Worm (Caenorhabditis elegans): ENCODE data around the gene mfsd-6.

mfsd-6 gene

DNA sequence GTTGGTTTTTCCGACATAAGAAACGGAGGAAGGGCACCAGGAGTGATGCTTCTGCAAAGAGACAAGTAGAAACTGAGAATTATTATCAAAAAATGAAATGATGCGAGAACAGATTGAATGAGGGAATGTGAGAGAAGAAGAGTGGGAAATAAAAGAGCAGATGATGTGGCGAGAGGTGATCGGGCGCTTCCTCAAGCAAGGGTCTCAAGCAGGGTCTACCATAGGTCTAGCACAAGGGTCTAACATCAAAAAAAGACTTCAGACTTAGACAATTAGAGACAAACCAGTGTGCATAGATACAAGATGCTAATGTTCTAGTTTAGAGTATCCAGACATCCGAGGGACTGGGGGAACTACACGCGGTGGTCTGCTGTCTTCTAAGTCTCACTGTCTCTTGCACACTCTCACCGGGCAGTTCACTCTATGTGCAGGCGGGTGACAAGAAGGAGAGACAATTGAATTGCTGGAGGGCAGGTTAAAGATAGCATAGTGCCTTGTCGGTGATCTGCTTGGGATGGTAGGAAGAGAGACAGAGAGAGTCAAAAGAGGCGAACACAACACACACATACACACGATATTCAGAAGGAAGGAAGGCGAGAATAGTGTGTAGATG is 9.0 kb downstream of the mfsd-6 start, which contains the start of gene R13A5.7 (continued):
- TF ChIP-seq unc-62 (GFP tag; optimal IDR thresholded peaks at IDR 0.05), result peak; percentile 10
- no peak for TF ChIP-seq C06A6.2 (GFP tag; conservative IDR thresholded peaks at IDR 0.05)
- TF ChIP-seq madf-8 (GFP tag; conservative IDR thresholded peaks at IDR 0.05), result no peak
- TF ChIP-seq nfya-1 (tag; optimal IDR thresholded peaks at IDR 0.05; ENCODE audit: borderline replicate concordance, insufficient read depth), result no peak
- no peak for TF ChIP-seq ztf-6 (GFP tag; IDR thresholded peaks at IDR 0.05)
- TF ChIP-seq nhr-90 (tag; optimal IDR thresholded peaks at IDR 0.05), result peak; percentile 36
- no peak for TF ChIP-seq F10E7.11 (tag; optimal IDR thresholded peaks at IDR 0.05)
- peak; percentile 42; the same call in 1 of the 2 replicates for TF ChIP-seq egrh-3 (GFP tag; IDR thresholded peaks at IDR 0.05)
- no peak for TF ChIP-seq rec-8 (tag; optimal IDR thresholded peaks at IDR 0.05)
- TF ChIP-seq ceh-27 (GFP tag; optimal IDR thresholded peaks at IDR 0.05), result peak; percentile 80
- peak; percentile 69 for TF ChIP-seq chd-7 (tag; optimal IDR thresholded peaks at IDR 0.05)
- TF ChIP-seq nhr-80 (tag; optimal IDR thresholded peaks at IDR 0.05), result peak; percentile 97
- TF ChIP-seq nhr-120 (GFP tag; IDR thresholded peaks at IDR 0.05), result no peak
- no peak for TF ChIP-seq lsl-1 (GFP tag; optimal IDR thresholded peaks at IDR 0.05)
- no peak for TF ChIP-seq dpl-1 (GFP tag; optimal IDR thresholded peaks at IDR 0.05)
- TF ChIP-seq attf-5 (GFP tag; optimal IDR thresholded peaks at IDR 0.05), result peak; percentile 85
- no peak for TF ChIP-seq ztf-28 (GFP tag; IDR thresholded peaks at IDR 0.05)
- no peak for TF ChIP-seq cebp-2 (GFP tag; IDR thresholded peaks at IDR 0.05)
- no peak for TF ChIP-seq pha-4 (tag; optimal IDR thresholded peaks at IDR 0.05)
- 0 out of 2 replicates have a peak, but pooled peaks have one; percentile 27 for TF ChIP-seq rcor-1 (GFP tag; IDR thresholded peaks at IDR 0.05)
- TF ChIP-seq repo-1 (tag; optimal IDR thresholded peaks at IDR 0.05), result no peak
- peak; percentile 6 for TF ChIP-seq F52B5.7 (tag; optimal IDR thresholded peaks at IDR 0.05)
- no peak; the same call in none of the 2 replicates for TF ChIP-seq zfh-2 (GFP tag; conservative IDR thresholded peaks at IDR 0.05)
- no peak for TF ChIP-seq dpff-1 (tag; optimal IDR thresholded peaks at IDR 0.05)
- TF ChIP-seq hlh-26 (GFP tag; conservative IDR thresholded peaks at IDR 0.05), result no peak
- TF ChIP-seq bed-1 (GFP tag; IDR thresholded peaks at IDR 0.05), result no peak
- TF ChIP-seq nfyb-1 (GFP tag; IDR thresholded peaks at IDR 0.05), result peak; percentile 84
- TF ChIP-seq lin-26 (GFP tag; IDR thresholded peaks at IDR 0.05), result no peak
- no peak for TF ChIP-seq ceh-91 (GFP tag; IDR thresholded peaks at IDR 0.05)
- no peak for TF ChIP-seq ceh-40 (GFP tag; IDR thresholded peaks at IDR 0.05)
- TF ChIP-seq K12H6.12 (tag; optimal IDR thresholded peaks at IDR 0.05), result peak; percentile 64
- no peak for TF ChIP-seq C17E4.6 (GFP tag; IDR thresholded peaks at IDR 0.05)
- TF ChIP-seq aptf-2 (GFP tag; conservative IDR thresholded peaks at IDR 0.05), result 0 out of 2 replicates have a peak, but pooled peaks have one; percentile 47
- no peak for TF ChIP-seq tbx-9 (tag; optimal IDR thresholded peaks at IDR 0.05; ENCODE audit: borderline replicate concordance)
- no peak for TF ChIP-seq F23B12.7 (tag; optimal IDR thresholded peaks at IDR 0.05; ENCODE audit: insufficient read depth)
- TF ChIP-seq hsf-1 (GFP tag; IDR thresholded peaks at IDR 0.05), result no peak
- TF ChIP-seq akir-1 (GFP tag; optimal IDR thresholded peaks at IDR 0.05), result no peak
- TF ChIP-seq F57A8.1 (GFP tag; optimal IDR thresholded peaks at IDR 0.05), result no peak
- peak; percentile 12 for TF ChIP-seq ets-4 (GFP tag; optimal IDR thresholded peaks at IDR 0.05)
- no peak for TF ChIP-seq T07F8.4 (tag; optimal IDR thresholded peaks at IDR 0.05)

All from whole organism, young adult.